Fruit fly (Drosophila melanogaster) whole organism, embryonic: Measurements from ENCODE around the gene Jhbp5.
A peak's percentile ranks its signal among the peaks of the same experiment; 100 is the strongest.

Source experiments
- Bgb ChIP-seq: fragments of 200-800 bp; sonication (Bioruptor generic); IDR thresholded peaks from 2 replicates; pipeline ENCODE4 v1.3.6; 2022; ENCODE audit warnings: missing biosample characterization, missing genetic modification characterization; ENCODE audit not compliant: partially characterized antibody
- CG11456 ChIP-seq: fragments of 200-800 bp; sonication (Bioruptor generic); IDR thresholded peaks from 3 replicates; pipeline ENCODE4 v1.3.6; 2022; ENCODE audit warnings: missing biosample characterization, missing genetic modification characterization
- CG11504 ChIP-seq: fragments of 200-800 bp; sonication (Bioruptor generic); optimal IDR thresholded peaks from 3 replicates; lab custom pipeline; 2019; ENCODE audit warnings: missing biosample characterization, mild to moderate bottlenecking, missing genetic modification characterization, moderate library complexity
- CG13775 ChIP-seq: fragments of 200-800 bp; sonication (Bioruptor generic); optimal IDR thresholded peaks from 3 replicates; lab custom pipeline; 2017; ENCODE audit warnings: missing biosample characterization, mild to moderate bottlenecking, missing genetic modification characterization
- CG15696 ChIP-seq: fragments of 200-800 bp; sonication (Bioruptor generic); optimal IDR thresholded peaks from 2 replicates; lab custom pipeline; 2019; ENCODE audit warnings: missing biosample characterization, mild to moderate bottlenecking, missing genetic modification characterization, moderate library complexity
- CG16779 ChIP-seq: fragments of 200-800 bp; sonication (Bioruptor generic); IDR thresholded peaks from 2 replicates; pipeline ENCODE4 v1.3.6; 2022; ENCODE audit warnings: missing biosample characterization, missing genetic modification characterization
- CG17912 ChIP-seq: fragments of 200-800 bp; sonication (Bioruptor generic); optimal IDR thresholded peaks from 2 replicates; lab custom pipeline; 2018; ENCODE audit warnings: missing biosample characterization, mild to moderate bottlenecking, missing genetic modification characterization
- CG18011 ChIP-seq: fragments of 200-800 bp; sonication (Bioruptor generic); optimal IDR thresholded peaks from 2 replicates; lab custom pipeline; 2017; ENCODE audit warnings: missing biosample characterization, missing genetic modification characterization, mild to moderate bottlenecking, moderate library complexity, missing genotype
- CG1832 ChIP-seq: fragments of 200-800 bp; sonication (Bioruptor generic); optimal IDR thresholded peaks from 2 replicates; lab custom pipeline; 2017; ENCODE audit warnings: missing biosample characterization, mild to moderate bottlenecking, missing genetic modification characterization, inconsistent platforms
- CG2199 ChIP-seq: fragments of 200-800 bp; sonication (Bioruptor generic); IDR thresholded peaks from 3 replicates; pipeline ENCODE4 v1.3.6; 2022; ENCODE audit warnings: missing biosample characterization, missing genetic modification characterization
- CG30431 ChIP-seq: fragments of 200-800 bp; sonication (Bioruptor generic); optimal IDR thresholded peaks from 2 replicates; lab custom pipeline; 2017; ENCODE audit warnings: missing biosample characterization, missing genetic modification characterization
- CG32772 ChIP-seq: fragments of 200-800 bp; sonication (Bioruptor generic); IDR thresholded peaks from 2 replicates; pipeline ENCODE4 v1.3.6; 2022; ENCODE audit warnings: missing biosample characterization, missing genetic modification characterization
- CG6175 ChIP-seq: fragments of 200-800 bp; sonication (Bioruptor generic); IDR thresholded peaks from 3 replicates; pipeline ENCODE4 v1.3.6; 2022; ENCODE audit warnings: missing biosample characterization, missing genetic modification characterization
- CG6791 ChIP-seq: fragments of 200-800 bp; sonication (Bioruptor generic); IDR thresholded peaks from 3 replicates; pipeline ENCODE4 v1.3.6; 2022; ENCODE audit warnings: missing biosample characterization, missing genetic modification characterization; ENCODE audit not compliant: partially characterized antibody
- CG8478 ChIP-seq: fragments of >200 bp; optimal IDR thresholded peaks from 2 replicates; lab custom pipeline; 2018
- CTCF ChIP-seq: fragments of 200-800 bp; sonication (Bioruptor generic); optimal IDR thresholded peaks from 2 replicates; lab custom pipeline; 2017; ENCODE audit warnings: missing biosample characterization, mild to moderate bottlenecking, missing genetic modification characterization, moderate library complexity
- CoRest ChIP-seq: fragments of 200-800 bp; sonication (Bioruptor generic); optimal IDR thresholded peaks from 3 replicates; lab custom pipeline; 2018; ENCODE audit warnings: missing biosample characterization, mild to moderate bottlenecking, missing genetic modification characterization, moderate library complexity
- Dp ChIP-seq: fragments of 200-800 bp; sonication (Bioruptor generic); optimal IDR thresholded peaks from 2 replicates; lab custom pipeline; 2018; ENCODE audit warnings: missing biosample characterization, mild to moderate bottlenecking, missing genetic modification characterization, moderate library complexity
- Dref ChIP-seq: fragments of 200-800 bp; sonication (Bioruptor generic); IDR thresholded peaks from 2 replicates; pipeline ENCODE4 v1.3.6; 2022; ENCODE audit warnings: missing biosample characterization, missing genetic modification characterization
- Gug ChIP-seq: fragments of 200-800 bp; sonication (Bioruptor generic); IDR thresholded peaks from 4 replicates; pipeline ENCODE4 v1.3.6; 2022; ENCODE audit warnings: missing biosample characterization, missing genetic modification characterization
- HmgZ ChIP-seq: fragments of 200-800 bp; sonication (Bioruptor generic); optimal IDR thresholded peaks from 2 replicates; lab custom pipeline; 2018; ENCODE audit warnings: missing biosample characterization, mild to moderate bottlenecking, missing genetic modification characterization
- Hr39 ChIP-seq: fragments of >200 bp; optimal IDR thresholded peaks from 2 replicates; lab custom pipeline; 2017
- Nf-YB ChIP-seq: fragments of 200-800 bp; sonication (Bioruptor generic); optimal IDR thresholded peaks from 3 replicates; lab custom pipeline; 2019; ENCODE audit warnings: missing biosample characterization, mild to moderate bottlenecking, missing genetic modification characterization, moderate library complexity
- Nf-YC ChIP-seq: fragments of 200-800 bp; optimal IDR thresholded peaks from 3 replicates; lab custom pipeline; 2019; ENCODE audit warnings: missing biosample characterization, mild to moderate bottlenecking, missing genetic modification characterization, moderate library complexity
- Stat92E ChIP-seq, 3 experiments: fragments of >200 bp in 2 of 3; fragments of 200-800 bp in 1 of 3; sonication (Bioruptor generic) in 1 of 3; optimal IDR thresholded peaks; 2 replicates each; lab custom pipeline; 2017 to 2019; ENCODE audit warnings: missing biosample characterization in 3 of 3, missing genetic modification characterization in 3 of 3, mild to moderate bottlenecking in 1 of 3, moderate library complexity in 1 of 3
- amos ChIP-seq: fragments of 200-800 bp; sonication (Bioruptor generic); IDR thresholded peaks from 2 replicates; pipeline ENCODE4 v1.3.6; 2022; ENCODE audit warnings: missing biosample characterization, missing genetic modification characterization; ENCODE audit not compliant: partially characterized antibody
- aop ChIP-seq: fragments of 200-800 bp; sonication (Bioruptor generic); IDR thresholded peaks from 2 replicates; pipeline ENCODE4 v1.3.6; 2022; ENCODE audit warnings: missing biosample characterization, missing genetic modification characterization
- bbx ChIP-seq: fragments of 200-800 bp; sonication (Bioruptor generic); IDR thresholded peaks from 2 replicates; pipeline ENCODE4 v1.3.6; 2022; ENCODE audit warnings: missing biosample characterization, missing genetic modification characterization; ENCODE audit not compliant: partially characterized antibody
- chif ChIP-seq, 2 experiments: fragments of 200-800 bp; sonication (Bioruptor generic); optimal IDR thresholded peaks; 3 replicates each; lab custom pipeline; 2016; ENCODE audit warnings: missing biosample characterization in 2 of 2, missing genetic modification characterization in 2 of 2
- chinmo ChIP-seq: fragments of 200-800 bp; sonication (Bioruptor generic); IDR thresholded peaks from 4 replicates; pipeline ENCODE4 v1.3.6; 2022; ENCODE audit warnings: missing biosample characterization, missing genetic modification characterization; ENCODE audit not compliant: partially characterized antibody
- chm ChIP-seq: fragments of 200-800 bp; sonication (Bioruptor generic); IDR thresholded peaks from 2 replicates; pipeline ENCODE4 v1.3.6; 2022; ENCODE audit warnings: missing biosample characterization, missing genetic modification characterization
- croc ChIP-seq: fragments of 200-800 bp; sonication (Bioruptor generic); conservative IDR thresholded peaks from 3 replicates; pipeline ENCODE4 v1.3.6; 2022; ENCODE audit warnings: missing biosample characterization, missing genetic modification characterization
- jigr1 ChIP-seq: fragments of 200-800 bp; sonication (Bioruptor generic); IDR thresholded peaks from 3 replicates; pipeline ENCODE4 v1.3.6; 2022; ENCODE audit warnings: missing biosample characterization, missing genetic modification characterization
- knrl ChIP-seq: fragments of 200-800 bp; sonication (Bioruptor generic); IDR thresholded peaks from 3 replicates; pipeline ENCODE4 v1.3.6; 2022; ENCODE audit warnings: missing biosample characterization, missing genetic modification characterization; ENCODE audit not compliant: partially characterized antibody
- mld ChIP-seq: fragments of 200-800 bp; sonication (Bioruptor generic); IDR thresholded peaks from 3 replicates; pipeline ENCODE4 v1.3.6; 2022; ENCODE audit warnings: missing biosample characterization, missing genetic modification characterization; ENCODE audit not compliant: partially characterized antibody
- phol ChIP-seq: fragments of 200-800 bp; sonication (Bioruptor generic); optimal IDR thresholded peaks from 3 replicates; lab custom pipeline; 2018; ENCODE audit warnings: missing biosample characterization, mild to moderate bottlenecking, missing genetic modification characterization, moderate library complexity
- schlank ChIP-seq: fragments of 200-800 bp; sonication (Bioruptor generic); optimal IDR thresholded peaks from 2 replicates; lab custom pipeline; 2018; ENCODE audit warnings: missing biosample characterization, mild to moderate bottlenecking, missing genetic modification characterization
- sens ChIP-seq: fragments of 200-800 bp; sonication (Bioruptor generic); peaks from one replicate; lab custom pipeline; 2016; ENCODE audit warnings: missing biosample characterization, missing genetic modification characterization
- seq ChIP-seq: fragments of 200-800 bp; sonication (Bioruptor generic); IDR thresholded peaks from 2 replicates; pipeline ENCODE4 v1.3.6; 2022; ENCODE audit warnings: missing biosample characterization, missing genetic modification characterization
- sima ChIP-seq: fragments of 200-800 bp; sonication (Bioruptor generic); optimal IDR thresholded peaks from 2 replicates; lab custom pipeline; 2016; ENCODE audit warnings: missing biosample characterization, missing genetic modification characterization
- sqz ChIP-seq: fragments of 200-800 bp; sonication (Bioruptor generic); optimal IDR thresholded peaks from 3 replicates; lab custom pipeline; 2018; ENCODE audit warnings: missing biosample characterization, mild to moderate bottlenecking, missing genetic modification characterization
- toy ChIP-seq: fragments of 200-800 bp; sonication (Bioruptor generic); IDR thresholded peaks from 2 replicates; pipeline ENCODE4 v1.3.6; 2022; ENCODE audit warnings: missing biosample characterization, missing genetic modification characterization
- unc-4 ChIP-seq: fragments of 200-800 bp; sonication (Bioruptor generic); IDR thresholded peaks from 2 replicates; pipeline ENCODE4 v1.3.6; 2022; ENCODE audit warnings: missing biosample characterization, missing genetic modification characterization; ENCODE audit not compliant: partially characterized antibody
- vnd ChIP-seq: fragments of 200-800 bp; sonication (Bioruptor generic); IDR thresholded peaks from 3 replicates; pipeline ENCODE4 v1.3.6; 2022; ENCODE audit warnings: missing biosample characterization, missing genetic modification characterization; ENCODE audit not compliant: partially characterized antibody
- vvl ChIP-seq: fragments of 200-800 bp; sonication (Bioruptor generic); IDR thresholded peaks from 2 replicates; pipeline ENCODE4 v1.3.6; 2022; ENCODE audit warnings: missing biosample characterization, missing genetic modification characterization
- yki ChIP-seq: fragments of >200 bp; optimal IDR thresholded peaks from 3 replicates; lab custom pipeline; 2018

Jhbp5 gene

dm6 chr3R:16040925-16041324 lies 5.0 kb downstream of the Jhbp5 start (continued):
- TF ChIP-seq vvl (GFP tag; lab: Robert Waterston, UW): peak; percentile 29
- peak; percentile 93 for TF ChIP-seq CG2199 (GFP tag; lab: Robert Waterston, UW)
- TF ChIP-seq toy (GFP tag; lab: Robert Waterston, UW): no peak
- no peak for TF ChIP-seq CG13775
- peak; percentile 98 for TF ChIP-seq CG18011 (GFP tag; lab: Kevin White, UChicago)
- peak; percentile 33 for TF ChIP-seq CoRest (tag; lab: Kevin White, UChicago)
- TF ChIP-seq CG15696: no peak
- TF ChIP-seq CG30431 (GFP tag; lab: Kevin White, UChicago): no peak
- TF ChIP-seq jigr1: no peak
- peak; percentile 44; the same call in 1 of the 3 replicates for TF ChIP-seq knrl (GFP tag; lab: Robert Waterston, UW)
- 0 out of 4 replicates have a peak, but pooled peaks have one; percentile 19 for TF ChIP-seq chinmo (GFP tag; lab: Robert Waterston, UW)
- TF ChIP-seq Bgb (GFP tag; lab: Robert Waterston, UW): peak; percentile 52
- TF ChIP-seq CG6791: peak; percentile 52; the same call in 1 of the 3 replicates
- no peak for TF ChIP-seq unc-4 (GFP tag; lab: Robert Waterston, UW)
- TF ChIP-seq HmgZ (tag; lab: Kevin White, UChicago): peak; percentile 68
- no peak for TF ChIP-seq CG17912
- TF ChIP-seq sens: peak; percentile 68
- peak; percentile 41; the same call in 1 of the 2 replicates for TF ChIP-seq bbx (GFP tag; lab: Robert Waterston, UW)
- TF ChIP-seq CTCF: peak; percentile 72
- no peak for TF ChIP-seq schlank (tag; lab: Kevin White, UChicago)
- TF ChIP-seq Dp (GFP tag; lab: Kevin White, UChicago): peak; percentile 9
- TF ChIP-seq amos (GFP tag; lab: Robert Waterston, UW): peak; percentile 61

DNA sequence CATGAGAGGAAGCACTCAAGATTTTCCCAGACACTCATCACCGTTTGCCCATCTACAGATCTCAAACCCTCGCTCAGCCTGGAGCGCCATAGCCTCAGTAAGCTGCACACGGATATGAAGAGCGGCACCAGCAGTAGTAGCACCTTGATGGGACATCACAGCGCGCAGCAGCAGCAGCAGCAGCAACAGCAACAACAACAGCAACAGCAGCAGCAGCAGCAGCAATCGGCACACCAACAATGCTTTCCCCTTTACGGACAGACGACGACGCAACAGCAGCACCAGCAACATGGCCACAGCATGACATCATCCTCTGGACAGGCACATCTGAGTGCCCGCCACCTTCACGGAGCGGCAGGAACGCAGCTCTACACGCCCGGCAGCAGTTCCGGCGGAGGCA lies 6.4 kb downstream of the Jhbp5 start:
- TF ChIP-seq Hr39 (lab: Kevin White, UChicago) (peak; percentile 9), Gug (GFP tag; lab: Robert Waterston, UW) (no peak), Stat92E (GFP tag; optimal IDR thresholded peaks at IDR 0.05; lab: Kevin White, UChicago) (no peak), CG8478 (lab: Kevin White, UChicago) (peak; percentile 43), CG11504 (tag; lab: Kevin White, UChicago) (no peak)
- TF ChIP-seq, all 482 proteins: peak for 2

dm6 chr3R:16038049-16038448 lies 7.9 kb downstream of the Jhbp5 start:
- no peak for TF ChIP-seq chif (GFP tag; optimal IDR thresholded peaks at IDR 0.05; lab: Kevin White, UChicago)
- TF ChIP-seq aop (GFP tag; lab: Robert Waterston, UW): no peak
- no peak for TF ChIP-seq CG6175 (GFP tag; lab: Robert Waterston, UW)
- TF ChIP-seq mld: 0 out of 3 replicates have a peak, but pooled peaks have one; percentile 38
- TF ChIP-seq CG32772 (GFP tag; lab: Robert Waterston, UW): no peak
- 0 out of 2 replicates have a peak, but pooled peaks have one; percentile 5 for TF ChIP-seq Dref (GFP tag; lab: Robert Waterston, UW)
- peak; percentile 40 for TF ChIP-seq phol (tag; lab: Kevin White, UChicago)
- no peak for TF ChIP-seq croc (GFP tag; lab: Robert Waterston, UW)
- 0 out of 2 replicates have a peak, but pooled peaks have one; percentile 21 for TF ChIP-seq chm (GFP tag; lab: Robert Waterston, UW)
- TF ChIP-seq Nf-YB: peak; percentile 97
- TF ChIP-seq sqz (GFP tag; lab: Kevin White, UChicago): no peak
- peak; percentile 27 for TF ChIP-seq CG1832 (GFP tag; lab: Kevin White, UChicago)
- TF ChIP-seq CG16779 (GFP tag; lab: Robert Waterston, UW): 0 out of 2 replicates have a peak, but pooled peaks have one; percentile 50
- TF ChIP-seq CG11456 (GFP tag; lab: Robert Waterston, UW): 0 out of 3 replicates have a peak, but pooled peaks have one; percentile 9
- TF ChIP-seq Nf-YC: peak; percentile 95
- 0 out of 3 replicates have a peak, but pooled peaks have one; percentile 11 for TF ChIP-seq vnd
- TF ChIP-seq sima: no peak
- peak; percentile 59; the same call in 1 of the 2 replicates for TF ChIP-seq seq (GFP tag; lab: Robert Waterston, UW)
- no peak for TF ChIP-seq yki
